Worm (Caenorhabditis elegans) whole organism, midembryonic: ENCODE measurements around the gene F58F12.2.

Source experiments
- T22C8.4 ChIP-seq: fragments of 200-800 bp; sonication (Bioruptor generic); IDR thresholded peaks from 2 replicates; pipeline ENCODE4 v1.3.6; 2022; ENCODE audit warnings: missing genetic modification characterization, missing compliant biosample characterization
- cog-1 ChIP-seq: sonication (generic microtip); optimal IDR thresholded peaks from 2 replicates; lab custom pipeline; 2016; ENCODE audit warnings: missing genetic modification characterization, missing compliant biosample characterization
- flt-1 ChIP-seq: fragments of 200-800 bp; sonication (Bioruptor generic); IDR thresholded peaks from 2 replicates; pipeline ENCODE4 v1.3.6; 2022; ENCODE audit warnings: missing genetic modification characterization, missing compliant biosample characterization
- klf-2 ChIP-seq: fragments of 200-800 bp; sonication (Bioruptor generic); conservative IDR thresholded peaks from 2 replicates; pipeline ENCODE4 v1.3.6; 2022; ENCODE audit warnings: missing genetic modification reagents, missing genetic modification characterization, missing compliant biosample characterization
- med-1 ChIP-seq: sonication (generic microtip); optimal IDR thresholded peaks from 2 replicates; lab custom pipeline; 2017; ENCODE audit warnings: missing genetic modification characterization, mild to moderate bottlenecking, missing compliant biosample characterization, antibody characterized with exemption, missing genetic modification reagents; ENCODE audit not compliant: insufficient read depth
- ref-1 ChIP-seq: fragments of 200-800 bp; sonication (Bioruptor generic); conservative IDR thresholded peaks from 2 replicates; pipeline ENCODE4 v1.3.6; 2022; ENCODE audit warnings: missing genetic modification reagents, missing genetic modification characterization, missing compliant biosample characterization
- tab-1 ChIP-seq: fragments of 200-800 bp; sonication (Bioruptor generic); IDR thresholded peaks from 2 replicates; pipeline ENCODE4 v1.3.6; 2022; ENCODE audit warnings: missing genetic modification characterization, missing compliant biosample characterization
- ztf-23 ChIP-seq: fragments of 200-800 bp; sonication (Bioruptor generic); IDR thresholded peaks from 2 replicates; pipeline ENCODE4 v1.3.6; 2022; ENCODE audit warnings: missing genetic modification reagents, missing genetic modification characterization, missing compliant biosample characterization
- ztf-29 ChIP-seq: fragments of 200-800 bp; sonication (Bioruptor generic); IDR thresholded peaks from 2 replicates; pipeline ENCODE4 v1.3.6; 2022; ENCODE audit warnings: missing genetic modification reagents, missing genetic modification characterization, missing compliant biosample characterization

The F58F12.2 gene

ce11 chrII:6358905-6359304 is 28.9 kb downstream of the F58F12.2 start, which contains the start of gene C32D5.12:
TSS of gene C32D5.12 (minus strand) at chrII:6359005.
- no peak for TF ChIP-seq ztf-23 (GFP tag; lab: Robert Waterston, UW)
- no peak for TF ChIP-seq T22C8.4 (GFP tag; lab: Robert Waterston, UW)
- TF ChIP-seq flt-1 (GFP tag; lab: Robert Waterston, UW) = no peak
- TF ChIP-seq med-1 (GFP tag; lab: Kevin White, UChicago) = no peak
- TF ChIP-seq ref-1 (GFP tag; lab: Robert Waterston, UW) = no peak
- TF ChIP-seq cog-1 (tag; lab: Kevin White, UChicago) = no peak
- TF ChIP-seq tab-1 = no peak
- no peak for TF ChIP-seq ztf-29 (GFP tag; lab: Robert Waterston, UW)
- no peak for TF ChIP-seq klf-2 (GFP tag; lab: Robert Waterston, UW)

- TF ChIP-seq ref-1 (GFP tag; lab: Robert Waterston, UW) (no peak), cog-1 (tag; lab: Kevin White, UChicago) (no peak), ztf-23 (GFP tag; lab: Robert Waterston, UW) (no peak), flt-1 (GFP tag; lab: Robert Waterston, UW) (no peak)
These were observed 29.6 kb downstream of the F58F12.2 start for ce11 chrII:6358232-6358631.

ce11 chrII:6355396-6356346 is 32.2 kb downstream of the F58F12.2 start, which contains the start of gene C32D5.11:
TSS of gene C32D5.11 (minus strand) at chrII:6355446.
- TF ChIP-seq ztf-23 (GFP tag; lab: Robert Waterston, UW) = 0 out of 2 replicates have a peak, but pooled peaks have one; percentile 31
- peak; percentile 7; the same call in 1 of the 2 replicates for TF ChIP-seq T22C8.4 (GFP tag; lab: Robert Waterston, UW)
- TF ChIP-seq klf-2 (GFP tag; lab: Robert Waterston, UW) = no peak
- TF ChIP-seq cog-1 (tag; lab: Kevin White, UChicago) = no peak
- peak; percentile 18 for TF ChIP-seq med-1 (GFP tag; lab: Kevin White, UChicago)

- TF ChIP-seq cog-1 (tag; lab: Kevin White, UChicago) (no peak), med-1 (GFP tag; lab: Kevin White, UChicago) (no peak), T22C8.4 (GFP tag; lab: Robert Waterston, UW) (no peak), tab-1 (no peak), flt-1 (GFP tag; lab: Robert Waterston, UW) (no peak), ztf-23 (GFP tag; lab: Robert Waterston, UW) (no peak)
These were observed 36.0 kb downstream of the F58F12.2 start, which contains the start of gene C32D5.10 for ce11 chrII:6351887-6352286. TSS of gene C32D5.10 (minus strand) at chrII:6351987.

ce11 chrII:6349968-6350367 is 37.9 kb downstream of the F58F12.2 start:
- TF ChIP-seq ref-1 (GFP tag; lab: Robert Waterston, UW) (no peak), klf-2 (GFP tag; lab: Robert Waterston, UW) (no peak), tab-1 (no peak), flt-1 (GFP tag; lab: Robert Waterston, UW) (no peak), T22C8.4 (GFP tag; lab: Robert Waterston, UW) (no peak), ztf-29 (GFP tag; lab: Robert Waterston, UW) (no peak), ztf-23 (GFP tag; lab: Robert Waterston, UW) (no peak), med-1 (GFP tag; lab: Kevin White, UChicago) (no peak), cog-1 (tag; lab: Kevin White, UChicago) (no peak)

- no peak for TF ChIP-seq ref-1 (GFP tag; lab: Robert Waterston, UW)
- TF ChIP-seq flt-1 (GFP tag; lab: Robert Waterston, UW) = 0 out of 2 replicates have a peak, but pooled peaks have one; percentile 51
- TF ChIP-seq ztf-23 (GFP tag; lab: Robert Waterston, UW) = no peak; the same call in 1 of the 2 replicates
- TF ChIP-seq ztf-29 (GFP tag; lab: Robert Waterston, UW) = no peak
- 0 out of 2 replicates have a peak, but pooled peaks have one; percentile 11 for TF ChIP-seq tab-1
- peak; percentile 68 for TF ChIP-seq cog-1 (tag; lab: Kevin White, UChicago)
- TF ChIP-seq med-1 (GFP tag; lab: Kevin White, UChicago) = no peak
These were observed 39.5 kb downstream of the F58F12.2 start for ce11 chrII:6348360-6348759.

ce11 chrII:6347341-6348118 is 40.3 kb downstream of the F58F12.2 start, which contains the start of gene lgg-1:
TSS of gene lgg-1 (minus strand) at chrII:6347719.
- no peak for TF ChIP-seq ztf-29 (GFP tag; lab: Robert Waterston, UW)
- no peak for TF ChIP-seq klf-2 (GFP tag; lab: Robert Waterston, UW)
- peak; percentile 84 for TF ChIP-seq T22C8.4 (GFP tag; lab: Robert Waterston, UW)
- TF ChIP-seq cog-1 (tag; lab: Kevin White, UChicago) = no peak
- TF ChIP-seq tab-1 = 0 out of 2 replicates have a peak, but pooled peaks have one; percentile 13
- TF ChIP-seq ztf-23 (GFP tag; lab: Robert Waterston, UW) = no peak; the same call in 1 of the 2 replicates
- TF ChIP-seq flt-1 (GFP tag; lab: Robert Waterston, UW) = 0 out of 2 replicates have a peak, but pooled peaks have one; percentile 11
- TF ChIP-seq ref-1 (GFP tag; lab: Robert Waterston, UW) = no peak
- TF ChIP-seq med-1 (GFP tag; lab: Kevin White, UChicago) = no peak

- TF ChIP-seq ztf-23 (GFP tag; lab: Robert Waterston, UW) (no peak), klf-2 (GFP tag; lab: Robert Waterston, UW) (no peak), med-1 (GFP tag; lab: Kevin White, UChicago) (no peak), ref-1 (GFP tag; lab: Robert Waterston, UW) (no peak), cog-1 (tag; lab: Kevin White, UChicago) (no peak), ztf-29 (GFP tag; lab: Robert Waterston, UW) (no peak), T22C8.4 (GFP tag; lab: Robert Waterston, UW) (no peak), flt-1 (GFP tag; lab: Robert Waterston, UW) (no peak), tab-1 (no peak)
These were observed 41.2 kb downstream of the F58F12.2 start for ce11 chrII:6346551-6347079.
